Worm (Caenorhabditis elegans) whole organism, mixed stage, embryonic: ENCODE measurements around the gene zfp-3.
"Not testable (repeated sequence)": the region's sequence is repeated elsewhere in the genome, so short reads cannot be mapped to it uniquely, and the experiment has no call there.

ENCODE experiments used
- M03D4.4 ChIP-seq: sonication (generic microtip); optimal IDR thresholded peaks from 2 replicates; lab custom pipeline; 2017; ENCODE audit warnings: mild to moderate bottlenecking, missing genetic modification characterization, missing compliant biosample characterization
- bed-3 ChIP-seq: fragments of 200-800 bp; sonication (Bioruptor generic); optimal IDR thresholded peaks from 3 replicates; lab custom pipeline; 2018; ENCODE audit warnings: mild to moderate bottlenecking, missing genetic modification characterization, moderate library complexity, missing compliant biosample characterization
- blmp-1 ChIP-seq: fragments of 150-350 bp; optimal IDR thresholded peaks from 2 replicates; lab custom pipeline; 2014; ENCODE audit warnings: missing biosample characterization, missing genetic modification characterization
- ceh-39 ChIP-seq: fragments of 150-350 bp; optimal IDR thresholded peaks from 2 replicates; lab custom pipeline; 2014; ENCODE audit warnings: missing biosample characterization, missing genetic modification characterization
- ceh-43 ChIP-seq: fragments of 200-800 bp; sonication (Bioruptor generic); optimal IDR thresholded peaks from 2 replicates; lab custom pipeline; 2018; ENCODE audit warnings: mild to moderate bottlenecking, missing genetic modification characterization, moderate library complexity, missing compliant biosample characterization
- ceh-83 ChIP-seq: fragments of 200-800 bp; sonication (Bioruptor generic); optimal IDR thresholded peaks from 2 replicates; lab custom pipeline; 2018; ENCODE audit warnings: mild to moderate bottlenecking, missing genetic modification characterization, missing compliant biosample characterization
- cnd-1 ChIP-seq: fragments of 200-800 bp; sonication (Bioruptor generic); optimal IDR thresholded peaks from 2 replicates; lab custom pipeline; 2018; ENCODE audit warnings: mild to moderate bottlenecking, missing genetic modification characterization, missing compliant biosample characterization
- elt-3 ChIP-seq: fragments of 150-350 bp; optimal IDR thresholded peaks from 2 replicates; lab custom pipeline; 2014; ENCODE audit warnings: missing biosample characterization, missing genetic modification characterization
- flh-1 ChIP-seq: fragments of 200-800 bp; sonication (Bioruptor generic); optimal IDR thresholded peaks from 2 replicates; lab custom pipeline; 2018; ENCODE audit warnings: mild to moderate bottlenecking, missing genetic modification characterization, moderate library complexity, missing compliant biosample characterization
- ham-2 ChIP-seq: fragments of 200-800 bp; sonication (Bioruptor generic); optimal IDR thresholded peaks from 2 replicates; lab custom pipeline; 2018; ENCODE audit warnings: mild to moderate bottlenecking, missing genetic modification characterization, missing compliant biosample characterization
- hlh-1 ChIP-seq: fragments of 150-350 bp; optimal IDR thresholded peaks from 2 replicates; lab custom pipeline; 2014; ENCODE audit warnings: missing biosample characterization, missing genetic modification reagents, missing genetic modification characterization
- lin-13 ChIP-seq: fragments of 150-350 bp; optimal IDR thresholded peaks from 2 replicates; lab custom pipeline; 2014; ENCODE audit warnings: missing biosample characterization, missing genetic modification characterization
- lin-32 ChIP-seq: fragments of 200-800 bp; sonication (Bioruptor generic); optimal IDR thresholded peaks from 2 replicates; lab custom pipeline; 2018; ENCODE audit warnings: mild to moderate bottlenecking, missing genetic modification characterization, missing compliant biosample characterization
- mab-5 ChIP-seq: fragments of 150-350 bp; optimal IDR thresholded peaks from 2 replicates; lab custom pipeline; 2014; ENCODE audit warnings: missing biosample characterization, missing genetic modification characterization
- mep-1 ChIP-seq: fragments of 150-350 bp; optimal IDR thresholded peaks from 2 replicates; lab custom pipeline; 2017; ENCODE audit warnings: missing biosample characterization, missing genetic modification reagents, missing genetic modification characterization, inconsistent platforms
- mls-2 ChIP-seq: sonication (generic microtip); optimal IDR thresholded peaks from 2 replicates; lab custom pipeline; 2016; ENCODE audit warnings: mild to moderate bottlenecking, missing genetic modification characterization, moderate library complexity, missing compliant biosample characterization
- nhr-12 ChIP-seq: fragments of 150-350 bp; optimal IDR thresholded peaks from 2 replicates; lab custom pipeline; 2014; ENCODE audit warnings: missing biosample characterization, missing genetic modification characterization
- nhr-2 ChIP-seq: fragments of 150-350 bp; optimal IDR thresholded peaks from 2 replicates; lab custom pipeline; 2014; ENCODE audit warnings: missing biosample characterization, missing genetic modification characterization
- nhr-28 ChIP-seq: fragments of 150-350 bp; optimal IDR thresholded peaks from 2 replicates; lab custom pipeline; 2014; ENCODE audit warnings: missing biosample characterization, missing genetic modification characterization
- nhr-76 ChIP-seq: sonication (generic microtip); optimal IDR thresholded peaks from 2 replicates; lab custom pipeline; 2017; ENCODE audit warnings: missing biosample characterization, missing genetic modification characterization
- pha-4 ChIP-seq: fragments of 150-350 bp; optimal IDR thresholded peaks from 2 replicates; lab custom pipeline; 2018; ENCODE audit warnings: missing biosample characterization, missing genetic modification reagents, missing genetic modification characterization
- sem-2 ChIP-seq: fragments of 200-800 bp; sonication (Bioruptor generic); optimal IDR thresholded peaks from 2 replicates; lab custom pipeline; 2018; ENCODE audit warnings: mild to moderate bottlenecking, missing genetic modification characterization, missing compliant biosample characterization
- snpc-4 ChIP-seq: fragments of 150-350 bp; optimal IDR thresholded peaks from 2 replicates; lab custom pipeline; 2014; ENCODE audit warnings: missing biosample characterization, missing genetic modification characterization
- sptf-1 ChIP-seq: sonication (generic microtip); optimal IDR thresholded peaks from 2 replicates; lab custom pipeline; 2017; ENCODE audit warnings: mild to moderate bottlenecking, missing genetic modification characterization, moderate library complexity, missing compliant biosample characterization
- tbx-8 ChIP-seq: fragments of 200-800 bp; sonication (Bioruptor generic); optimal IDR thresholded peaks from 2 replicates; lab custom pipeline; 2018; ENCODE audit warnings: mild to moderate bottlenecking, missing genetic modification characterization, moderate library complexity, missing compliant biosample characterization
- unc-120 ChIP-seq: sonication (generic microtip); optimal IDR thresholded peaks from 2 replicates; lab custom pipeline; 2017; ENCODE audit warnings: missing genetic modification characterization, missing compliant biosample characterization; ENCODE audit not compliant: poor library complexity, severe bottlenecking
- unc-39 ChIP-seq: fragments of 150-350 bp; optimal IDR thresholded peaks from 2 replicates; lab custom pipeline; 2014; ENCODE audit warnings: missing biosample characterization, missing genetic modification characterization
- unc-62 ChIP-seq: fragments of 150-350 bp; optimal IDR thresholded peaks from 2 replicates; lab custom pipeline; 2014; ENCODE audit warnings: missing biosample characterization, missing genetic modification reagents, missing genetic modification characterization
- zip-8 ChIP-seq: fragments of 150-350 bp; optimal IDR thresholded peaks from 2 replicates; lab custom pipeline; 2014; ENCODE audit warnings: missing biosample characterization, missing genetic modification characterization

The zfp-3 gene

DNA sequence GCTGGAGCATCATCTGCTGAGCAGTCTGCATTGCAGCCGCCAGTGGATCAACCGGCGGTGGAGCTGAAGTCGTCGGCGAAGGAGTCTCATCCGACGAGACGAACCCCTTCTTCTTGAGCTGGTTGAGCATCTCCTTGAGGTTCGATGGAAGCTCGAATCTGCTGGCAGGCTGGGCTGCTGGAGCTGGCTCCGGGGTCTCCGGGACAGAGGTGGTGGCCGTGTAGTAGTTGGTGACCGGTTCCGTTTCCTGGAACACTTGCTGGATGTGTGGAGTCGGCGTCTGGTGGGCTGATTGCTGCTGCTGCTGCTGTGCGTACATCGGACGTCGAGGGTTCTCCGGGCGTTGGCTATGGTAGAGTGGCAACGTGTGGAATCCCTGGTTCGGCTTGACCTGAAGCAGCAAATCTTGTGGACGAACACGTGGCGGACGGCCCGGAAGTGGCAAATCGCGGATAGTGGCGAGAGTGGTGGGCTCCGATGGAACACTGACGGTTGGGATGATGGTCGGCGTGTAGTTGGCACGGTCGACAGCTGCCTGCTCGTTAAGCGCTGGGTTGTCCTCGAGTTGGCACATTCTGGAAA is 4.8 kb downstream of the zfp-3 start:
- TF ChIP-seq cnd-1 (tag; lab: Kevin White, UChicago), result no peak
- no peak for TF ChIP-seq bed-3 (GFP tag; lab: Kevin White, UChicago)
- TF ChIP-seq unc-120 (tag; lab: Kevin White, UChicago), result no peak
- TF ChIP-seq pha-4 (tag; lab: Kevin White, UChicago), result no peak
- no peak for TF ChIP-seq blmp-1 (tag; lab: Kevin White, UChicago)
- no peak for TF ChIP-seq nhr-76 (tag; lab: Kevin White, UChicago)
- TF ChIP-seq snpc-4, result no peak
- TF ChIP-seq hlh-1 (tag; lab: Kevin White, UChicago), result no peak
- no peak for TF ChIP-seq flh-1 (GFP tag; lab: Kevin White, UChicago)
- no peak for TF ChIP-seq mab-5
- TF ChIP-seq unc-62 (GFP tag; lab: Kevin White, UChicago), result no peak
- TF ChIP-seq sptf-1 (tag; lab: Kevin White, UChicago), result no peak
- no peak for TF ChIP-seq nhr-2 (tag; lab: Kevin White, UChicago)
- no peak for TF ChIP-seq mep-1
- no peak for TF ChIP-seq lin-32
- TF ChIP-seq ceh-43 (GFP tag; lab: Kevin White, UChicago), result no peak
- TF ChIP-seq sem-2 (GFP tag; lab: Kevin White, UChicago), result no peak
- no peak for TF ChIP-seq M03D4.4 (tag; lab: Kevin White, UChicago)
- TF ChIP-seq unc-39 (tag; lab: Kevin White, UChicago), result no peak

ce11 chrX:1440161-1440560 is 6.3 kb downstream of the zfp-3 start, which contains the start of gene sedl-1:
Gene sedl-1 (minus strand): TSS chrX:1440261.
- no peak for TF ChIP-seq pha-4 (tag; lab: Kevin White, UChicago)
- TF ChIP-seq bed-3 (GFP tag; lab: Kevin White, UChicago), result no peak
- TF ChIP-seq snpc-4, result no peak
- no peak for TF ChIP-seq lin-32
- TF ChIP-seq mls-2, result no peak
- no peak for TF ChIP-seq elt-3 (tag; lab: Kevin White, UChicago)
- TF ChIP-seq ceh-39 (tag; lab: Kevin White, UChicago), result no peak
- no peak for TF ChIP-seq lin-13 (tag; lab: Kevin White, UChicago)
- TF ChIP-seq ham-2 (GFP tag; lab: Kevin White, UChicago), result no peak
- TF ChIP-seq tbx-8, result no peak
- no peak for TF ChIP-seq cnd-1 (tag; lab: Kevin White, UChicago)
- TF ChIP-seq ceh-43 (GFP tag; lab: Kevin White, UChicago), result no peak
- no peak for TF ChIP-seq zip-8 (tag; lab: Kevin White, UChicago)
- TF ChIP-seq nhr-76 (tag; lab: Kevin White, UChicago), result no peak
- TF ChIP-seq unc-62 (GFP tag; lab: Kevin White, UChicago), result no peak
- no peak for TF ChIP-seq mab-5
- TF ChIP-seq sem-2 (GFP tag; lab: Kevin White, UChicago), result no peak
- TF ChIP-seq, all 35 proteins: peak for 0

ce11 chrX:1438925-1439324 is 7.5 kb downstream of the zfp-3 start:
- TF ChIP-seq unc-120 (tag; lab: Kevin White, UChicago) (no peak), ceh-83 (GFP tag; lab: Kevin White, UChicago) (no peak), unc-39 (tag; lab: Kevin White, UChicago) (no peak)

ce11 chrX:1437097-1437496 is 9.3 kb downstream of the zfp-3 start:
- TF ChIP-seq nhr-28 (tag; lab: Kevin White, UChicago), result no peak
- TF ChIP-seq lin-32, result no peak
- TF ChIP-seq ceh-43 (GFP tag; lab: Kevin White, UChicago), result no peak
- TF ChIP-seq sptf-1 (tag; lab: Kevin White, UChicago), result no peak
- TF ChIP-seq hlh-1 (tag; lab: Kevin White, UChicago), result no peak

ce11 chrX:1430707-1431106 is 15.7 kb downstream of the zfp-3 start, which contains the start of gene F19G12.1:
Gene F19G12.1 (plus strand): TSS chrX:1431007.
- TF ChIP-seq pha-4, cnd-1, nhr-28 (tag; lab: Kevin White, UChicago): not testable (repeated sequence)

- no peak for TF ChIP-seq nhr-12 (tag; lab: Kevin White, UChicago)
- no peak for TF ChIP-seq bed-3 (GFP tag; lab: Kevin White, UChicago)
- no peak for TF ChIP-seq nhr-76 (tag; lab: Kevin White, UChicago)
- TF ChIP-seq sem-2 (GFP tag; lab: Kevin White, UChicago), result no peak
- TF ChIP-seq unc-120 (tag; lab: Kevin White, UChicago), result no peak
- no peak for TF ChIP-seq M03D4.4 (tag; lab: Kevin White, UChicago)
- no peak for TF ChIP-seq mab-5
- no peak for TF ChIP-seq ceh-83 (GFP tag; lab: Kevin White, UChicago)
- no peak for TF ChIP-seq elt-3 (tag; lab: Kevin White, UChicago)
- TF ChIP-seq hlh-1 (tag; lab: Kevin White, UChicago), result no peak
- no peak for TF ChIP-seq tbx-8
Observed at ce11 chrX:1426425-1426824, 20.0 kb downstream of the zfp-3 start, which contains the start of gene F19G12.11. Gene F19G12.11 (minus strand): TSS chrX:1426525.
